Worm (Caenorhabditis elegans): ENCODE measurements around the gene amx-3.

DNA sequence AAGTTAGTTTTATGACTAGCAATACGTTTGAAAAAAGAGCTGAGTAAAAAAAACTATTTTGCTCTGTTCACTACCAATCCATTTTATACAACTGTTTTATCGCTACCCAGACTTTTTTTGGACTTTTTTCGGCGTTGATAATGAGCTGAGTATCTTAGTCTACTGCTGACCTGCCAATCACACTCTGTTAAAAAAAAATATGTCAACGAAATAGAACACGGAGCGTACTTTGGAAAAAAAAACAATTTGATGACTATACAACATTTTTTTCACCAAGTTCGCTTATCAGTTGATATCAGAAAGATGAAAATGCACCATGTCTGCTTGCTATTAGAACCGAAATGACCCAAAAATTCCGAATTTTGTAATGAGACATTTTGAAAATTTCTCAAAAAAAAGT is 6.2 kb upstream of the amx-3 start:
- no peak for TF ChIP-seq F22D6.2 (tag; optimal IDR thresholded peaks at IDR 0.05)
- TF ChIP-seq pha-4 (tag; optimal IDR thresholded peaks at IDR 0.05), result no peak
- no peak for TF ChIP-seq Y53G8AR.9 (GFP tag; conservative IDR thresholded peaks at IDR 0.05)
